Worm (Caenorhabditis elegans): ENCODE measurements around the gene cutl-27.

- TF ChIP-seq lin-39 (tag; optimal IDR thresholded peaks at IDR 0.05) (no peak), madf-5 (GFP tag; IDR thresholded peaks at IDR 0.05) (no peak), ztf-11 (tag; optimal IDR thresholded peaks at IDR 0.05) (no peak), lin-29 (GFP tag; IDR thresholded peaks at IDR 0.05) (no peak), aly-2 (tag; optimal IDR thresholded peaks at IDR 0.05) (no peak), snpc-4 (tag; optimal IDR thresholded peaks at IDR 0.05) (no peak), dmd-9 (GFP tag; IDR thresholded peaks at IDR 0.05) (no peak), daf-12 (tag; optimal IDR thresholded peaks at IDR 0.05) (no peak), nhr-11 (tag; optimal IDR thresholded peaks at IDR 0.05) (no peak), mxl-2 (GFP tag; conservative IDR thresholded peaks at IDR 0.05) (no peak), ama-1 (optimal IDR thresholded peaks at IDR 0.05) (no peak), nhr-237 (tag; optimal IDR thresholded peaks at IDR 0.05) (no peak), nhr-25 (tag; optimal IDR thresholded peaks at IDR 0.05; ENCODE audit: borderline replicate concordance, insufficient read depth) (no peak), ces-1 (GFP tag; optimal IDR thresholded peaks at IDR 0.05) (no peak)
Measured at ce11 chrIV:11902832-11903231, 24.5 kb downstream of the cutl-27 start.
